Fruit fly (Drosophila melanogaster) whole organism, pupa: ENCODE measurements around the gene CG13313.

ENCODE experiments used
- CG10348 ChIP-seq: fragments of 200-800 bp; sonication (Bioruptor generic); IDR thresholded peaks from 2 replicates; pipeline ENCODE4 v1.3.6; 2022; ENCODE audit warnings: missing biosample characterization, missing genetic modification characterization
- CG12605 ChIP-seq: fragments of 200-800 bp; sonication (Bioruptor generic); IDR thresholded peaks from 2 replicates; pipeline ENCODE4 v1.3.6; 2022; ENCODE audit warnings: missing biosample characterization, missing genetic modification characterization
- CG13204 ChIP-seq: fragments of 200-800 bp; sonication (Bioruptor generic); optimal IDR thresholded peaks from 2 replicates; lab custom pipeline; 2018; ENCODE audit warnings: missing biosample characterization, mild to moderate bottlenecking, missing genetic modification characterization, moderate library complexity
- CG14655 ChIP-seq: fragments of 200-800 bp; sonication (Bioruptor generic); optimal IDR thresholded peaks from 3 replicates; lab custom pipeline; 2017; ENCODE audit warnings: mild to moderate bottlenecking, missing biosample characterization, missing genetic modification reagents, missing genetic modification characterization
- CG15710 ChIP-seq: fragments of 200-800 bp; sonication (Bioruptor generic); optimal IDR thresholded peaks from 2 replicates; lab custom pipeline; 2018; ENCODE audit warnings: missing biosample characterization, mild to moderate bottlenecking, missing genetic modification characterization, moderate library complexity
- CG17806 ChIP-seq: fragments of 200-800 bp; sonication (Bioruptor generic); optimal IDR thresholded peaks from 2 replicates; lab custom pipeline; 2018; ENCODE audit warnings: missing biosample characterization, mild to moderate bottlenecking, missing genetic modification characterization, moderate library complexity
- CG32121 ChIP-seq: fragments of 200-800 bp; sonication (Bioruptor generic); IDR thresholded peaks from 2 replicates; pipeline ENCODE4 v1.3.6; 2022; ENCODE audit warnings: missing biosample characterization, missing genetic modification characterization
- CG34367 ChIP-seq: fragments of 200-800 bp; sonication (Bioruptor generic); optimal IDR thresholded peaks from 2 replicates; lab custom pipeline; 2018; ENCODE audit warnings: missing biosample characterization, mild to moderate bottlenecking, missing genetic modification characterization
- CG4496 ChIP-seq: fragments of 200-800 bp; sonication (Bioruptor generic); IDR thresholded peaks from 3 replicates; pipeline ENCODE4 v1.3.6; 2022; ENCODE audit warnings: missing biosample characterization, missing genetic modification characterization
- CG8159 ChIP-seq: fragments of 200-800 bp; sonication (Bioruptor generic); optimal IDR thresholded peaks from 3 replicates; lab custom pipeline; 2018; ENCODE audit warnings: missing biosample characterization, mild to moderate bottlenecking, missing genetic modification characterization, moderate library complexity
- CG8301 ChIP-seq: fragments of 200-800 bp; sonication (Bioruptor generic); optimal IDR thresholded peaks from 2 replicates; lab custom pipeline; 2018; ENCODE audit warnings: missing biosample characterization, mild to moderate bottlenecking, missing genetic modification characterization
- CG9948 ChIP-seq: fragments of 200-800 bp; sonication (Bioruptor generic); optimal IDR thresholded peaks from 2 replicates; lab custom pipeline; 2018; ENCODE audit warnings: missing biosample characterization, mild to moderate bottlenecking, missing genetic modification characterization, moderate library complexity
- D1 ChIP-seq: fragments of 200-800 bp; sonication (Bioruptor generic); optimal IDR thresholded peaks from 2 replicates; lab custom pipeline; 2018; ENCODE audit warnings: missing biosample characterization, mild to moderate bottlenecking, missing genetic modification characterization, moderate library complexity
- EcR ChIP-seq: fragments of 200-800 bp; sonication (Bioruptor generic); optimal IDR thresholded peaks from 3 replicates; lab custom pipeline; 2019; ENCODE audit warnings: missing biosample characterization, missing genetic modification characterization, mild to moderate bottlenecking, moderate library complexity, missing genetic modification reagents
- Ets98B ChIP-seq: fragments of 200-800 bp; sonication (Bioruptor generic); IDR thresholded peaks from 2 replicates; pipeline ENCODE4 v1.3.6; 2022; ENCODE audit warnings: missing biosample characterization, missing genetic modification characterization
- Pif1A ChIP-seq: fragments of 200-800 bp; sonication (Bioruptor generic); optimal IDR thresholded peaks from 3 replicates; lab custom pipeline; 2016; ENCODE audit warnings: missing biosample characterization, missing genetic modification characterization
- Pif1B ChIP-seq: fragments of 200-800 bp; sonication (Bioruptor generic); optimal IDR thresholded peaks from 3 replicates; lab custom pipeline; 2016; ENCODE audit warnings: missing biosample characterization, missing genetic modification characterization
- Snoo ChIP-seq: fragments of 200-800 bp; sonication (Bioruptor generic); optimal IDR thresholded peaks from 3 replicates; lab custom pipeline; 2017; ENCODE audit warnings: missing biosample characterization, mild to moderate bottlenecking, missing genetic modification characterization, inconsistent platforms
- fd96Ca ChIP-seq: fragments of 200-800 bp; sonication (Bioruptor generic); IDR thresholded peaks from 3 replicates; pipeline ENCODE4 v1.3.6; 2022; ENCODE audit warnings: missing biosample characterization, missing genetic modification characterization
- gl ChIP-seq: fragments of 200-800 bp; sonication (Bioruptor generic); optimal IDR thresholded peaks from 2 replicates; lab custom pipeline; 2018; ENCODE audit warnings: missing biosample characterization, mild to moderate bottlenecking, missing genetic modification characterization
- rn ChIP-seq: fragments of 200-800 bp; sonication (Bioruptor generic); IDR thresholded peaks from 2 replicates; pipeline ENCODE4 v1.3.6; 2022; ENCODE audit warnings: missing biosample characterization, missing genetic modification characterization

The CG13313 gene

dm6 chr3L:8924417-8924913, 34.2 kb upstream of the CG13313 start:
- TF ChIP-seq CG12605 (GFP tag; lab: Robert Waterston, UW) (peak; percentile 43), Pif1A (GFP tag; lab: Kevin White, UChicago) (no peak), CG32121 (GFP tag; lab: Robert Waterston, UW) (peak; percentile 59), Ets98B (peak; percentile 48; the same call in 1 of the 2 replicates), Snoo (no peak), CG9948 (peak; percentile 6), CG4496 (GFP tag; lab: Robert Waterston, UW) (peak; percentile 43; the same call in 2 of the 3 replicates), gl (tag; lab: Kevin White, UChicago) (no peak), CG34367 (no peak), CG8301 (tag; lab: Kevin White, UChicago) (no peak), D1 (tag; lab: Kevin White, UChicago) (no peak), fd96Ca (GFP tag; lab: Robert Waterston, UW) (no peak), CG15710 (tag; lab: Kevin White, UChicago) (peak; percentile 10), rn (no peak), CG8159 (tag; lab: Kevin White, UChicago) (no peak), EcR (no peak), CG10348 (no peak), CG14655 (GFP tag; lab: Kevin White, UChicago) (peak; percentile 29), CG17806 (tag; lab: Kevin White, UChicago) (no peak), CG13204 (GFP tag; lab: Kevin White, UChicago) (no peak), Pif1B (GFP tag; lab: Kevin White, UChicago) (no peak)
- TF ChIP-seq, all 21 proteins: peak for 7

DNA sequence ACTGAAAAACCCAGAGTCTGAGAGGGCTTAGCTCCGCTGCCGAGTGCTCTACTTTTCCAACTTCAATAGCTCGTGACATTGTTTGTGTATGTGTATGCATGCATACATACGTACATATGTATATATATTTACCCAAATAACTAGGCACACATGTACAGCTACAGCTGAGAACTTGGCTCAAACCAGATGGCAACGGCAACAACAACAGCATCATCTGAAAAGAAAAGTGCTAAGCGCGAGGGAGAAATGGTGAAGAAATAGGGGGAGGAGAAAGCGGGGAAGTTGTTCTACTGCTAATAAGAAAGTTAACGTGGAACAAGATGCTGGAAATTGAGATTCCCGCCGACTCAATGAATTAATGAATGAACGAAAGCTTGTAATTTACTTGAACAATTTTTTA, 33.7 kb upstream of the CG13313 start:
- 0 out of 3 replicates have a peak, but pooled peaks have one; percentile 18 for TF ChIP-seq CG4496 (GFP tag; lab: Robert Waterston, UW)
- TF ChIP-seq D1 (tag; lab: Kevin White, UChicago): no peak
- TF ChIP-seq, all 21 proteins: peak for 1

dm6 chr3L:8925679-8926078, 33.0 kb upstream of the CG13313 start:
- TF ChIP-seq Ets98B: no peak
- TF ChIP-seq CG14655 (GFP tag; lab: Kevin White, UChicago): no peak
- no peak for TF ChIP-seq CG8301 (tag; lab: Kevin White, UChicago)
- no peak for TF ChIP-seq EcR
- TF ChIP-seq fd96Ca (GFP tag; lab: Robert Waterston, UW): no peak
- no peak for TF ChIP-seq D1 (tag; lab: Kevin White, UChicago)
- no peak for TF ChIP-seq Pif1A (GFP tag; lab: Kevin White, UChicago)
- no peak for TF ChIP-seq CG8159 (tag; lab: Kevin White, UChicago)
- no peak for TF ChIP-seq rn
- no peak for TF ChIP-seq CG4496 (GFP tag; lab: Robert Waterston, UW)
- TF ChIP-seq CG17806 (tag; lab: Kevin White, UChicago): no peak
- TF ChIP-seq Pif1B (GFP tag; lab: Kevin White, UChicago): no peak
- no peak for TF ChIP-seq CG9948
- no peak for TF ChIP-seq CG13204 (GFP tag; lab: Kevin White, UChicago)
- TF ChIP-seq Snoo: no peak
- no peak for TF ChIP-seq CG10348
- TF ChIP-seq gl (tag; lab: Kevin White, UChicago): no peak
- no peak for TF ChIP-seq CG12605 (GFP tag; lab: Robert Waterston, UW)
- TF ChIP-seq CG34367: no peak
- no peak for TF ChIP-seq CG32121 (GFP tag; lab: Robert Waterston, UW)

- TF ChIP-seq EcR (no peak), CG8301 (tag; lab: Kevin White, UChicago) (no peak), Pif1A (GFP tag; lab: Kevin White, UChicago) (no peak), CG15710 (tag; lab: Kevin White, UChicago) (no peak), CG4496 (GFP tag; lab: Robert Waterston, UW) (0 out of 3 replicates have a peak, but pooled peaks have one; percentile 43), Ets98B (no peak), CG12605 (GFP tag; lab: Robert Waterston, UW) (no peak), gl (tag; lab: Kevin White, UChicago) (no peak), CG9948 (peak; percentile 14), fd96Ca (GFP tag; lab: Robert Waterston, UW) (no peak), Pif1B (GFP tag; lab: Kevin White, UChicago) (no peak), CG34367 (no peak)
Observed at dm6 chr3L:8929527-8929926, 29.1 kb upstream of the CG13313 start.

- TF ChIP-seq Snoo (no peak), Pif1A (GFP tag; lab: Kevin White, UChicago) (peak; percentile 19), CG9948 (no peak)
- TF ChIP-seq, all 21 proteins: peak for 1
Observed at dm6 chr3L:8931916-8932315, 26.7 kb upstream of the CG13313 start.

dm6 chr3L:8939654-8940053, 19.0 kb upstream of the CG13313 start:
- TF ChIP-seq CG15710 (tag; lab: Kevin White, UChicago): no peak
- no peak for TF ChIP-seq D1 (tag; lab: Kevin White, UChicago)
- TF ChIP-seq gl (tag; lab: Kevin White, UChicago): no peak
- no peak for TF ChIP-seq CG14655 (GFP tag; lab: Kevin White, UChicago)
- TF ChIP-seq CG8159 (tag; lab: Kevin White, UChicago): no peak
- TF ChIP-seq CG13204 (GFP tag; lab: Kevin White, UChicago): no peak
- no peak for TF ChIP-seq CG9948
- TF ChIP-seq CG12605 (GFP tag; lab: Robert Waterston, UW): no peak
- TF ChIP-seq fd96Ca (GFP tag; lab: Robert Waterston, UW): no peak
- TF ChIP-seq Ets98B: no peak
- no peak for TF ChIP-seq EcR
- no peak for TF ChIP-seq CG4496 (GFP tag; lab: Robert Waterston, UW)
- TF ChIP-seq Snoo: no peak
